Fruit fly (Drosophila melanogaster): Measurements from ENCODE around the gene Tom70.

Tom70 gene

dm6 chr2L:12024104-12024503 lies 14.2 kb downstream of the Tom70 start:
- no peak for TF ChIP-seq noc (tag; optimal IDR thresholded peaks at IDR 0.05)

dm6 chr2L:12021193-12021592 lies 17.1 kb downstream of the Tom70 start:
- no peak for TF ChIP-seq noc (tag; optimal IDR thresholded peaks at IDR 0.05)

dm6 chr2L:12020735-12021134 lies 17.6 kb downstream of the Tom70 start, which contains the start of gene Wdr81:
Wdr81 (minus strand) TSS chr2L:12020960.
- no peak for TF ChIP-seq noc (tag; optimal IDR thresholded peaks at IDR 0.05)

dm6 chr2L:12013741-12014393 lies 24.4 kb downstream of the Tom70 start:
- no peak for TF ChIP-seq noc (tag; optimal IDR thresholded peaks at IDR 0.05)

- no peak for TF ChIP-seq noc (tag; optimal IDR thresholded peaks at IDR 0.05)
These were observed 25.1 kb downstream of the Tom70 start for dm6 chr2L:12013243-12013642.

dm6 chr2L:12011682-12012655 lies 26.3 kb downstream of the Tom70 start:
- peak; percentile 95 for TF ChIP-seq noc (tag; optimal IDR thresholded peaks at IDR 0.05)

- peak; percentile 93 for TF ChIP-seq noc (tag; optimal IDR thresholded peaks at IDR 0.05)
These were observed 27.2 kb downstream of the Tom70 start for dm6 chr2L:12010877-12011666.

- peak; percentile 78 for TF ChIP-seq noc (tag; optimal IDR thresholded peaks at IDR 0.05)
These were observed 28.0 kb downstream of the Tom70 start for dm6 chr2L:12010100-12010876.

- TF ChIP-seq noc (tag; optimal IDR thresholded peaks at IDR 0.05): no peak
These were observed 30.5 kb downstream of the Tom70 start, which contains the start of gene Rh5 for dm6 chr2L:12007853-12008252. Rh5 (plus strand) TSS chr2L:12008153.

dm6 chr2L:12007331-12007791 lies 30.9 kb downstream of the Tom70 start:
- TF ChIP-seq noc (tag; optimal IDR thresholded peaks at IDR 0.05): peak; percentile 80

dm6 chr2L:12006397-12007330 lies 31.6 kb downstream of the Tom70 start:
- peak; percentile 96 for TF ChIP-seq noc (tag; optimal IDR thresholded peaks at IDR 0.05)

- peak; percentile 3 for TF ChIP-seq noc (tag; optimal IDR thresholded peaks at IDR 0.05)
These were observed 32.6 kb downstream of the Tom70 start for dm6 chr2L:12005436-12006396.

Measured in whole organism, larva.